Worm (Caenorhabditis elegans) whole organism, midembryonic: Measurements from ENCODE around the gene F25G6.9.

ENCODE experiments used
- flt-1 ChIP-seq: fragments of 200-800 bp; sonication (Bioruptor generic); IDR thresholded peaks from 2 replicates; pipeline ENCODE4 v1.3.6; 2022; ENCODE audit warnings: missing genetic modification characterization, missing compliant biosample characterization
- tab-1 ChIP-seq: fragments of 200-800 bp; sonication (Bioruptor generic); IDR thresholded peaks from 2 replicates; pipeline ENCODE4 v1.3.6; 2022; ENCODE audit warnings: missing genetic modification characterization, missing compliant biosample characterization
- ztf-29 ChIP-seq: fragments of 200-800 bp; sonication (Bioruptor generic); IDR thresholded peaks from 2 replicates; pipeline ENCODE4 v1.3.6; 2022; ENCODE audit warnings: missing genetic modification reagents, missing genetic modification characterization, missing compliant biosample characterization

- TF ChIP-seq flt-1 (GFP tag; lab: Robert Waterston, UW) (no peak), tab-1 (GFP tag; lab: Robert Waterston, UW) (no peak), ztf-29 (GFP tag; lab: Robert Waterston, UW) (no peak)
Measured at ce11 chrV:8607353-8607850, 37.6 kb upstream of the F25G6.9 start, which contains the start of gene smk-1.
